Fruit fly (Drosophila melanogaster): ENCODE data around the gene Or22a.

The Or22a gene

DNA sequence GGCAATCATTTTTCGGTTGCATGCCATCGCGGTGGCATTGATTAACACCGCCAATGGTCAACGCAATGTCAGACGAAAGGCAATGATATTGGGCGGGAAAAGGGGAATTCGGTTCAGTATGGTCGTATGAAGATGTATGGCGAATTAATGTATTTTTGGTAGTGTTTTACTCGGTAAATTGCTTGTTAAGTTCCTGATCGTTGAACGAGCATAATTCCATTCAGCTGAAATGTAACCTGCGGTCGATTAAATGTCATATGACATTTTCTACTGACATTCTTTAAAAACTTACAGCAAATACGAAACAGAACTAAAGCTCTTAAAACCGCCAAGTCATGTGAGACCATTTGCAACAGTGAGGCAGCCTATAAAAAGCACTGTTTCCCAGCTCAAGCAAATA is at the start of gene Or22a:
Gene Or22a, plus strand, starts transcription at position 301 of the 400 bp plus-strand sequence.
- no peak for TF ChIP-seq ss (GFP tag; optimal IDR thresholded peaks at IDR 0.05)
- no peak for TF ChIP-seq Eip75B (GFP tag; optimal IDR thresholded peaks at IDR 0.05)
- TF ChIP-seq CG31627 (GFP tag; optimal IDR thresholded peaks at IDR 0.05): no peak
- TF ChIP-seq cyc (GFP tag; optimal IDR thresholded peaks at IDR 0.05): no peak
- TF ChIP-seq pdm3 (GFP tag; optimal IDR thresholded peaks at IDR 0.05): no peak

DNA sequence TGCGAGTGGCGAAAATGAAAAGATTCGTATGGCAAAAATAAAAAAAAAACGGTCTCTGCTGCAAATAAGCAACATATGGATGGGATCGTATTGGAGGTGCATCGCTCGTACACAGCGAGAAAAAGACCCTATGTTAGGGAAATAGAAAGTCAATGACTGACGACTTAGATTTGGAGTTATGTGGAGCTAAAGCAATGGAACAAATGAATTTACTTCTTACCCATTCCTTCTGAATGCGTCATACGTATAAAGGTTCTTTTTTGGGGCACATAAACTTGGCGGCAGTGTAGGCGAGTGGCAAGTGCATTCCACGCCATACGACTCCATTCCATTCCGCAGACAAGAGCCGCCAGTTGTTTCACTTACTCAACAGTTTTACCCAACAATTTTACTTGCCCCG is 49.5 kb upstream of the Or22a start:
- TF ChIP-seq CG32006 (GFP tag; optimal IDR thresholded peaks at IDR 0.05) (peak; percentile 60), CG11902 (GFP tag; optimal IDR thresholded peaks at IDR 0.05) (peak; percentile 70), CG11294 (GFP tag; IDR thresholded peaks at IDR 0.05) (no peak), esn (GFP tag; optimal IDR thresholded peaks at IDR 0.05) (peak; percentile 82), fd59A (GFP tag; optimal IDR thresholded peaks at IDR 0.05) (peak; percentile 78), vri (GFP tag; optimal IDR thresholded peaks at IDR 0.05) (peak; percentile 57), svp (GFP tag) (peak; percentile 89), Ets21C (GFP tag; optimal IDR thresholded peaks at IDR 0.05) (peak; percentile 56), CG6854 (GFP tag; optimal IDR thresholded peaks at IDR 0.05) (peak; percentile 28), Sox15 (GFP tag; optimal IDR thresholded peaks at IDR 0.05) (peak; percentile 58), ss (GFP tag; optimal IDR thresholded peaks at IDR 0.05) (peak; percentile 58 to 80), CG6808 (GFP tag; optimal IDR thresholded peaks at IDR 0.05) (peak; percentile 79), Eip78C (GFP tag) (peak; percentile 96), Hr4 (GFP tag; optimal IDR thresholded peaks at IDR 0.05) (peak; percentile 66), CG9139 (GFP tag; optimal IDR thresholded peaks at IDR 0.05) (peak; percentile 65), cyc (GFP tag; optimal IDR thresholded peaks at IDR 0.05) (peak; percentile 76), pdm3 (GFP tag; optimal IDR thresholded peaks at IDR 0.05) (peak; percentile 77), CG31627 (GFP tag; optimal IDR thresholded peaks at IDR 0.05) (peak; percentile 78), CG34406 (GFP tag; optimal IDR thresholded peaks at IDR 0.05) (peak; percentile 69), topi (GFP tag; optimal IDR thresholded peaks at IDR 0.05) (peak; percentile 80), dac (GFP tag; optimal IDR thresholded peaks at IDR 0.05) (no peak), spab (GFP tag; optimal IDR thresholded peaks at IDR 0.05) (peak; percentile 78), Hr39 (GFP tag; optimal IDR thresholded peaks at IDR 0.05) (peak; percentile 75), Ets96B (tag; optimal IDR thresholded peaks at IDR 0.05) (peak; percentile 84), salr (GFP tag; optimal IDR thresholded peaks at IDR 0.05) (peak; percentile 34 to 65), CG8319 (GFP tag; optimal IDR thresholded peaks at IDR 0.05) (peak; percentile 70), CG15336 (GFP tag; IDR thresholded peaks at IDR 0.05) (peak; percentile 50; the same call in 1 of the 2 replicates), acj6 (GFP tag; optimal IDR thresholded peaks at IDR 0.05) (peak; percentile 75), CG10631 (GFP tag; optimal IDR thresholded peaks at IDR 0.05) (peak; percentile 77), Sox102F (GFP tag; optimal IDR thresholded peaks at IDR 0.05) (peak; percentile 77), Lpt (GFP tag; optimal IDR thresholded peaks at IDR 0.05) (peak; percentile 9), CG8119 (GFP tag; IDR thresholded peaks at IDR 0.05) (peak; percentile 42; the same call in 2 of the 3 replicates), Smox (GFP tag; optimal IDR thresholded peaks at IDR 0.05) (peak; percentile 69), Gug (GFP tag; IDR thresholded peaks at IDR 0.05) (peak; percentile 31; the same call in 1 of the 2 replicates), Blimp-1 (GFP tag; optimal IDR thresholded peaks at IDR 0.05) (peak; percentile 37), CG1621 (tag; optimal IDR thresholded peaks at IDR 0.05) (peak; percentile 76), CG16779 (tag; optimal IDR thresholded peaks at IDR 0.05) (peak; percentile 24), achi (GFP tag; optimal IDR thresholded peaks at IDR 0.05) (peak; percentile 75), CG8632 (GFP tag; optimal IDR thresholded peaks at IDR 0.05) (peak; percentile 74), eg (GFP tag; IDR thresholded peaks at IDR 0.05) (0 out of 3 replicates have a peak, but pooled peaks have one; percentile 47), CG4318 (GFP tag; optimal IDR thresholded peaks at IDR 0.05) (no peak), CG10669 (GFP tag; optimal IDR thresholded peaks at IDR 0.05) (peak; percentile 81), Eip75B (GFP tag; optimal IDR thresholded peaks at IDR 0.05) (peak; percentile 78), CG6276 (GFP tag; optimal IDR thresholded peaks at IDR 0.05) (peak; percentile 22), CG6163 (GFP tag; IDR thresholded peaks at IDR 0.05) (peak; percentile 85), fd85E (GFP tag; optimal IDR thresholded peaks at IDR 0.05) (peak; percentile 19), Hr38 (GFP tag; optimal IDR thresholded peaks at IDR 0.05) (no peak), CG7368 (GFP tag; optimal IDR thresholded peaks at IDR 0.05) (peak; percentile 82), CG3032 (tag; optimal IDR thresholded peaks at IDR 0.05) (peak; percentile 79)
